Fruit fly (Drosophila melanogaster): Measurements from ENCODE around the gene Lectin-galC1.

Gene Lectin-galC1

dm6 chr2L:19433292-19433691 lies 16.0 kb downstream of the Lectin-galC1 start (continued):
- peak; percentile 39 for TF ChIP-seq CG2712 (tag; optimal IDR thresholded peaks at IDR 0.05)
- no peak for TF ChIP-seq sens-2 (GFP tag; IDR thresholded peaks at IDR 0.05)
- TF ChIP-seq gsb-n (tag; optimal IDR thresholded peaks at IDR 0.05): no peak
- TF ChIP-seq slou (GFP tag; optimal IDR thresholded peaks at IDR 0.05): no peak
- TF ChIP-seq CG43689 (GFP tag; IDR thresholded peaks at IDR 0.05): no peak
- no peak for TF ChIP-seq TFAM (GFP tag; optimal IDR thresholded peaks at IDR 0.05)
- TF ChIP-seq lola (GFP tag; optimal IDR thresholded peaks at IDR 0.05): no peak
- TF ChIP-seq wek (GFP tag; optimal IDR thresholded peaks at IDR 0.05): no peak
- TF ChIP-seq CG11560 (tag; IDR thresholded peaks at IDR 0.05): no peak
- TF ChIP-seq Dip3 (GFP tag; optimal IDR thresholded peaks at IDR 0.05): no peak
- no peak for TF ChIP-seq onecut (GFP tag; IDR thresholded peaks at IDR 0.05)
- no peak for TF ChIP-seq pzg (GFP tag; optimal IDR thresholded peaks at IDR 0.05)
- TF ChIP-seq CG18619 (GFP tag; optimal IDR thresholded peaks at IDR 0.05): no peak
- peak in 1 of 2 experiments; percentile 33 for TF ChIP-seq bsh (GFP tag; optimal IDR thresholded peaks at IDR 0.05)
- TF ChIP-seq CG2202 (tag; optimal IDR thresholded peaks at IDR 0.05): no peak
- no peak for TF ChIP-seq abd-A (tag; optimal IDR thresholded peaks at IDR 0.05)
- TF ChIP-seq sug (tag; optimal IDR thresholded peaks at IDR 0.05): peak; percentile 11
- no peak for TF ChIP-seq ato (GFP tag; IDR thresholded peaks at IDR 0.05; ENCODE audit: partially characterized antibody)
- no peak for TF ChIP-seq pfk (GFP tag; optimal IDR thresholded peaks at IDR 0.05)
- no peak for TF ChIP-seq dimm (GFP tag; IDR thresholded peaks at IDR 0.05)
- no peak for TF ChIP-seq fd102C (GFP tag; optimal IDR thresholded peaks at IDR 0.05)
- TF ChIP-seq MTF-1 (GFP tag; optimal IDR thresholded peaks at IDR 0.05; ENCODE audit: borderline replicate concordance): no peak
- TF ChIP-seq CG34376 (GFP tag; optimal IDR thresholded peaks at IDR 0.05): no peak
- peak; percentile 6 for TF ChIP-seq CG12659 (GFP tag; optimal IDR thresholded peaks at IDR 0.05)
- TF ChIP-seq CG17568 (GFP tag; optimal IDR thresholded peaks at IDR 0.05): no peak
- no peak for TF ChIP-seq CG9932 (GFP tag; IDR thresholded peaks at IDR 0.05)
- TF ChIP-seq pho (GFP tag; optimal IDR thresholded peaks at IDR 0.05): no peak
- no peak for TF ChIP-seq tap (tag; optimal IDR thresholded peaks at IDR 0.05)
- no peak for TF ChIP-seq otp (GFP tag; IDR thresholded peaks at IDR 0.05)
- TF ChIP-seq Side (GFP tag; optimal IDR thresholded peaks at IDR 0.05): no peak
- TF ChIP-seq nerfin-2 (GFP tag; IDR thresholded peaks at IDR 0.05; ENCODE audit: partially characterized antibody): no peak
- no peak for TF ChIP-seq sc (optimal IDR thresholded peaks at IDR 0.05)
- no peak for TF ChIP-seq sc (GFP tag; optimal IDR thresholded peaks at IDR 0.05)
- TF ChIP-seq emc (GFP tag; optimal IDR thresholded peaks at IDR 0.05): no peak
- peak; percentile 16 for TF ChIP-seq dmrt11E (tag; optimal IDR thresholded peaks at IDR 0.05)
- TF ChIP-seq fd96Cb (tag; optimal IDR thresholded peaks at IDR 0.05): no peak
- TF ChIP-seq Trl (optimal IDR thresholded peaks at IDR 0.05): no peak
- TF ChIP-seq Trl (GFP tag; optimal IDR thresholded peaks at IDR 0.05): no peak
- peak; percentile 38 for TF ChIP-seq Fer1 (GFP tag; optimal IDR thresholded peaks at IDR 0.05)
- no peak for TF ChIP-seq Dip2 (GFP tag; IDR thresholded peaks at IDR 0.05)
- TF ChIP-seq hth (optimal IDR thresholded peaks at IDR 0.05): no peak
- TF ChIP-seq Xbp1 (GFP tag; optimal IDR thresholded peaks at IDR 0.05): no peak
- peak; percentile 22 for TF ChIP-seq CG7839 (tag; optimal IDR thresholded peaks at IDR 0.05)
- TF ChIP-seq grn (GFP tag; optimal IDR thresholded peaks at IDR 0.05): no peak
- TF ChIP-seq Gug (GFP tag; IDR thresholded peaks at IDR 0.05): no peak
- TF ChIP-seq Hand (GFP tag; optimal IDR thresholded peaks at IDR 0.05): no peak
- no peak for TF ChIP-seq CG16813 (GFP tag; IDR thresholded peaks at IDR 0.05; ENCODE audit: partially characterized antibody)
- TF ChIP-seq Sin3A (optimal IDR thresholded peaks at IDR 0.05): no peak
- TF ChIP-seq unc-4 (GFP tag; IDR thresholded peaks at IDR 0.05; ENCODE audit: partially characterized antibody): no peak
- no peak for TF ChIP-seq Ada2b (GFP tag; IDR thresholded peaks at IDR 0.05)
- no peak for TF ChIP-seq H15 (GFP tag; IDR thresholded peaks at IDR 0.05)
- no peak for TF ChIP-seq corto (GFP tag; optimal IDR thresholded peaks at IDR 0.05)

All from whole organism, embryonic.